Fruit fly (Drosophila melanogaster) whole organism, embryonic: ENCODE data around the gene Bcs1.

Experiments
- ATbp ChIP-seq: fragments of 200-800 bp; sonication (Bioruptor generic); optimal IDR thresholded peaks from 2 replicates; lab custom pipeline; 2017; ENCODE audit warnings: missing biosample characterization, mild to moderate bottlenecking, missing genetic modification characterization, missing genetic modification reagents
- Blimp-1 ChIP-seq: fragments of 200-800 bp; sonication (Bioruptor generic); optimal IDR thresholded peaks from 3 replicates; lab custom pipeline; 2018; ENCODE audit warnings: missing biosample characterization, missing genetic modification characterization, mild to moderate bottlenecking, moderate library complexity, missing genetic modification reagents
- CG10462 ChIP-seq: fragments of 200-800 bp; sonication (Bioruptor generic); optimal IDR thresholded peaks from 2 replicates; lab custom pipeline; 2016; ENCODE audit warnings: missing biosample characterization, missing genetic modification characterization
- CG11085 ChIP-seq: fragments of 200-800 bp; sonication (Bioruptor generic); IDR thresholded peaks from 2 replicates; pipeline ENCODE4 v1.3.6; 2022; ENCODE audit warnings: missing biosample characterization, missing genetic modification characterization
- CG12659 ChIP-seq: fragments of 200-800 bp; sonication (Bioruptor generic); optimal IDR thresholded peaks from 3 replicates; lab custom pipeline; 2017; ENCODE audit warnings: mild to moderate bottlenecking, missing biosample characterization, missing genetic modification reagents, missing genetic modification characterization
- CG14014 ChIP-seq: fragments of 200-800 bp; sonication (Bioruptor generic); IDR thresholded peaks from 2 replicates; pipeline ENCODE4 v1.3.6; 2022; ENCODE audit warnings: missing biosample characterization, missing genetic modification characterization
- CG16815 ChIP-seq: fragments of 200-800 bp; sonication (Bioruptor generic); optimal IDR thresholded peaks from 3 replicates; lab custom pipeline; 2017; ENCODE audit warnings: missing biosample characterization, mild to moderate bottlenecking, missing genetic modification characterization
- CG18476 ChIP-seq: fragments of 200-800 bp; sonication (Bioruptor generic); optimal IDR thresholded peaks from 2 replicates; lab custom pipeline; 2016; ENCODE audit warnings: missing biosample characterization, mild to moderate bottlenecking, missing genetic modification characterization
- CG30431 ChIP-seq: fragments of 200-800 bp; sonication (Bioruptor generic); optimal IDR thresholded peaks from 2 replicates; lab custom pipeline; 2017; ENCODE audit warnings: missing biosample characterization, missing genetic modification characterization
- CG31224 ChIP-seq: fragments of 200-800 bp; sonication (Bioruptor generic); IDR thresholded peaks from 2 replicates; pipeline ENCODE4 v1.3.6; 2022; ENCODE audit warnings: missing biosample characterization, missing genetic modification characterization
- CG31388 ChIP-seq: fragments of 200-800 bp; sonication (Bioruptor generic); optimal IDR thresholded peaks from 2 replicates; lab custom pipeline; 2016; ENCODE audit warnings: missing biosample characterization, missing genetic modification characterization
- CG3281 ChIP-seq: fragments of 200-800 bp; sonication (Bioruptor generic); optimal IDR thresholded peaks from 3 replicates; lab custom pipeline; 2017; ENCODE audit warnings: missing biosample characterization, mild to moderate bottlenecking, missing genetic modification characterization
- CG34376 ChIP-seq: fragments of 200-800 bp; sonication (Bioruptor generic); optimal IDR thresholded peaks from 2 replicates; lab custom pipeline; 2018; ENCODE audit warnings: missing biosample characterization, mild to moderate bottlenecking, missing genetic modification characterization
- CG4707 ChIP-seq: fragments of 200-800 bp; sonication (Bioruptor generic); optimal IDR thresholded peaks from 2 replicates; lab custom pipeline; 2018; ENCODE audit warnings: missing biosample characterization, mild to moderate bottlenecking, missing genetic modification characterization, moderate library complexity
- CG4730 ChIP-seq: fragments of 200-800 bp; sonication (Bioruptor generic); IDR thresholded peaks from 2 replicates; pipeline ENCODE4 v1.3.6; 2022; ENCODE audit warnings: missing biosample characterization, missing genetic modification characterization
- CG7271 ChIP-seq: fragments of 200-800 bp; sonication (Bioruptor generic); optimal IDR thresholded peaks from 2 replicates; lab custom pipeline; 2018; ENCODE audit warnings: missing biosample characterization, mild to moderate bottlenecking, missing genetic modification characterization, moderate library complexity
- CG7987 ChIP-seq: fragments of 200-800 bp; sonication (Bioruptor generic); optimal IDR thresholded peaks from 2 replicates; lab custom pipeline; 2018; ENCODE audit warnings: missing biosample characterization, mild to moderate bottlenecking, missing genetic modification characterization, moderate library complexity
- CG8281 ChIP-seq: fragments of 200-800 bp; sonication (Bioruptor generic); optimal IDR thresholded peaks from 2 replicates; lab custom pipeline; 2018; ENCODE audit warnings: missing biosample characterization, mild to moderate bottlenecking, missing genetic modification characterization, moderate library complexity
- CG8290 ChIP-seq, 3 experiments: fragments of 200-800 bp; sonication (Bioruptor generic); optimal IDR thresholded peaks; 2 replicates each; lab custom pipeline; 2016 to 2019; ENCODE audit warnings: missing biosample characterization in 3 of 3, missing genetic modification characterization in 3 of 3, mild to moderate bottlenecking in 2 of 3, moderate library complexity in 1 of 3
- D19A ChIP-seq: fragments of 200-800 bp; optimal IDR thresholded peaks from 3 replicates; lab custom pipeline; 2019; ENCODE audit warnings: missing biosample characterization, mild to moderate bottlenecking, missing genetic modification characterization, moderate library complexity
- Dp ChIP-seq: fragments of 200-800 bp; sonication (Bioruptor generic); optimal IDR thresholded peaks from 2 replicates; lab custom pipeline; 2018; ENCODE audit warnings: missing biosample characterization, mild to moderate bottlenecking, missing genetic modification characterization, moderate library complexity
- HLH54F ChIP-seq: fragments of 200-800 bp; sonication (Bioruptor generic); optimal IDR thresholded peaks from 3 replicates; lab custom pipeline; 2016; ENCODE audit warnings: missing biosample characterization, missing genetic modification characterization
- MBD-R2 ChIP-seq: fragments of 200-800 bp; sonication (Bioruptor generic); IDR thresholded peaks from 2 replicates; pipeline ENCODE4 v1.3.6; 2022; ENCODE audit warnings: missing biosample characterization, missing genetic modification characterization
- MESR4 ChIP-seq: fragments of 200-800 bp; sonication (Bioruptor generic); optimal IDR thresholded peaks from 2 replicates; lab custom pipeline; 2018; ENCODE audit warnings: missing biosample characterization, mild to moderate bottlenecking, missing genetic modification characterization, moderate library complexity
- Mrtf ChIP-seq: fragments of 200-800 bp; sonication (Bioruptor generic); IDR thresholded peaks from 3 replicates; pipeline ENCODE4 v1.3.6; 2022; ENCODE audit warnings: missing biosample characterization, missing genetic modification characterization
- NC2α ChIP-seq: fragments of 200-800 bp; sonication (Bioruptor generic); optimal IDR thresholded peaks from 2 replicates; lab custom pipeline; 2016; ENCODE audit warnings: missing biosample characterization, missing genetic modification characterization
- Nf-YC ChIP-seq: fragments of 200-800 bp; optimal IDR thresholded peaks from 3 replicates; lab custom pipeline; 2019; ENCODE audit warnings: missing biosample characterization, mild to moderate bottlenecking, missing genetic modification characterization, moderate library complexity
- Optix ChIP-seq: fragments of 200-800 bp; sonication (Bioruptor generic); IDR thresholded peaks from 3 replicates; pipeline ENCODE4 v1.3.6; 2022; ENCODE audit warnings: missing biosample characterization, missing genetic modification characterization
- Trl ChIP-seq, 3 experiments: fragments of >200 bp in 2 of 3; fragments of 200-800 bp in 1 of 3; sonication (Bioruptor generic) in 1 of 3; optimal IDR thresholded peaks; 2 replicates in 1 of 3; 3 replicates in 2 of 3; lab custom pipeline; 2016 to 2017; ENCODE audit warnings: missing biosample characterization in 1 of 3, missing genetic modification characterization in 1 of 3
- Vsx1 ChIP-seq: fragments of 200-800 bp; sonication (Bioruptor generic); optimal IDR thresholded peaks from 2 replicates; lab custom pipeline; 2017; ENCODE audit warnings: missing biosample characterization, mild to moderate bottlenecking, missing genetic modification characterization, missing genetic modification reagents
- Xrp1 ChIP-seq: fragments of 200-800 bp; sonication (Bioruptor generic); IDR thresholded peaks from 2 replicates; pipeline ENCODE4 v1.3.6; 2022; ENCODE audit warnings: missing biosample characterization, missing genetic modification characterization
- ap ChIP-seq: fragments of 200-800 bp; sonication (Bioruptor generic); IDR thresholded peaks from 2 replicates; pipeline ENCODE4 v1.3.6; 2022; ENCODE audit warnings: missing biosample characterization, missing genetic modification characterization
- caup ChIP-seq: fragments of 200-800 bp; sonication (Bioruptor generic); optimal IDR thresholded peaks from 3 replicates; lab custom pipeline; 2017; ENCODE audit warnings: missing biosample characterization, mild to moderate bottlenecking, missing genetic modification characterization, moderate library complexity; ENCODE audit not compliant: severe bottlenecking
- corto ChIP-seq: fragments of 200-800 bp; sonication (Bioruptor generic); optimal IDR thresholded peaks from 2 replicates; lab custom pipeline; 2016; ENCODE audit warnings: missing biosample characterization, mild to moderate bottlenecking, missing genetic modification characterization, moderate library complexity
- crol ChIP-seq: fragments of 200-800 bp; sonication (Bioruptor generic); IDR thresholded peaks from 2 replicates; pipeline ENCODE4 v1.3.6; 2022; ENCODE audit warnings: missing biosample characterization, missing genetic modification characterization
- en ChIP-seq: fragments of 200-800 bp; sonication (Bioruptor generic); optimal IDR thresholded peaks from 2 replicates; lab custom pipeline; 2016; ENCODE audit warnings: missing biosample characterization, missing genetic modification characterization
- ewg ChIP-seq: fragments of 200-800 bp; sonication (Bioruptor generic); optimal IDR thresholded peaks from 3 replicates; lab custom pipeline; 2017; ENCODE audit warnings: mild to moderate bottlenecking, missing biosample characterization, missing genetic modification reagents, missing genetic modification characterization
- hkb ChIP-seq, 2 experiments: fragments of 200-800 bp in 1 of 2; fragments of >200 bp in 1 of 2; sonication (Bioruptor generic) in 1 of 2; IDR thresholded peaks in 1 of 2; optimal IDR thresholded peaks in 1 of 2; 2 replicates each; pipeline versions ENCODE4 v1.3.6 to Lab custom; 2017 to 2022; ENCODE audit warnings: missing biosample characterization in 1 of 2, missing genetic modification characterization in 1 of 2
- kay ChIP-seq: fragments of 200-800 bp; sonication (Bioruptor generic); optimal IDR thresholded peaks from 2 replicates; lab custom pipeline; 2016; ENCODE audit warnings: missing biosample characterization, missing genetic modification characterization
- nau ChIP-seq: fragments of 200-800 bp; sonication (Bioruptor generic); optimal IDR thresholded peaks from 3 replicates; lab custom pipeline; 2017; ENCODE audit warnings: missing biosample characterization, mild to moderate bottlenecking, missing genetic modification characterization, missing genetic modification reagents
- pb ChIP-seq: fragments of 200-800 bp; sonication (Bioruptor generic); optimal IDR thresholded peaks from 3 replicates; lab custom pipeline; 2016; ENCODE audit warnings: missing biosample characterization, missing genetic modification characterization
- ssp ChIP-seq: fragments of 200-800 bp; sonication (Bioruptor generic); IDR thresholded peaks from 2 replicates; pipeline ENCODE4 v1.3.6; 2022; ENCODE audit warnings: missing biosample characterization, missing genetic modification characterization
- stc ChIP-seq: fragments of 200-800 bp; sonication (Bioruptor generic); IDR thresholded peaks from 2 replicates; pipeline ENCODE4 v1.3.6; 2022; ENCODE audit warnings: missing biosample characterization, missing genetic modification characterization
- sug ChIP-seq: fragments of 200-800 bp; optimal IDR thresholded peaks from 2 replicates; lab custom pipeline; 2019; ENCODE audit warnings: missing biosample characterization, mild to moderate bottlenecking, missing genetic modification characterization, moderate library complexity
- tll ChIP-seq, 2 experiments: fragments of 200-800 bp in 1 of 2; fragments of >200 bp in 1 of 2; sonication (Bioruptor generic) in 1 of 2; optimal IDR thresholded peaks; 2 replicates each; lab custom pipeline; 2017 to 2019; ENCODE audit warnings: missing biosample characterization in 2 of 2, missing genetic modification characterization in 2 of 2, mild to moderate bottlenecking in 1 of 2, moderate library complexity in 1 of 2
- tna ChIP-seq: fragments of 200-800 bp; sonication (Bioruptor generic); IDR thresholded peaks from 2 replicates; pipeline ENCODE4 v1.3.6; 2022; ENCODE audit warnings: missing biosample characterization, missing genetic modification characterization; ENCODE audit not compliant: partially characterized antibody
- unpg ChIP-seq: fragments of 200-800 bp; sonication (Bioruptor generic); optimal IDR thresholded peaks from 3 replicates; lab custom pipeline; 2018; ENCODE audit warnings: missing biosample characterization, mild to moderate bottlenecking, missing genetic modification characterization, moderate library complexity

The Bcs1 gene

dm6 chr2L:10220501-10221386 is 1.7 kb upstream of the Bcs1 start, which contains the start of the genes Npc1a and Prosalpha6 (continued):
- TF ChIP-seq CG16815 (no peak), tna (GFP tag; lab: Robert Waterston, UW) (no peak), hkb (optimal IDR thresholded peaks at IDR 0.05; lab: Kevin White, UChicago) (no peak), hkb (GFP tag; IDR thresholded peaks at IDR 0.05; lab: Robert Waterston, UW) (no peak), CG30431 (GFP tag; lab: Kevin White, UChicago) (no peak), CG7271 (tag; lab: Kevin White, UChicago) (no peak), Dp (GFP tag; lab: Kevin White, UChicago) (peak; percentile 23), HLH54F (GFP tag; lab: Kevin White, UChicago) (peak; percentile 5), unpg (GFP tag; lab: Kevin White, UChicago) (no peak), CG11085 (no peak), Optix (no peak), en (no peak), Vsx1 (GFP tag; lab: Kevin White, UChicago) (no peak), Blimp-1 (GFP tag; lab: Kevin White, UChicago) (no peak), Nf-YC (tag; lab: Kevin White, UChicago) (peak; percentile 30), CG4707 (GFP tag; lab: Kevin White, UChicago) (no peak), CG34376 (GFP tag; lab: Kevin White, UChicago) (peak; percentile 36), kay (no peak), crol (GFP tag; lab: Robert Waterston, UW) (no peak), sug (tag; lab: Kevin White, UChicago) (peak; percentile 7), CG14014 (no peak), ewg (GFP tag; lab: Kevin White, UChicago) (no peak), CG8290 (GFP tag; optimal IDR thresholded peaks at IDR 0.05; lab: Kevin White, UChicago) (peak; percentile 77), CG8290 (tag; optimal IDR thresholded peaks at IDR 0.05; lab: Kevin White, UChicago) (peak; percentile 72 to 82), CG7987 (GFP tag; lab: Kevin White, UChicago) (no peak), Trl (optimal IDR thresholded peaks at IDR 0.05; lab: Kevin White, UChicago) (no peak), Trl (GFP tag; optimal IDR thresholded peaks at IDR 0.05; lab: Kevin White, UChicago) (no peak), NC2α (GFP tag; lab: Kevin White, UChicago) (peak; percentile 25), ATbp (GFP tag; lab: Kevin White, UChicago) (no peak), CG8281 (no peak), nau (GFP tag; lab: Kevin White, UChicago) (no peak), CG3281 (GFP tag; lab: Kevin White, UChicago) (no peak), corto (GFP tag; lab: Kevin White, UChicago) (no peak), CG4730 (GFP tag; lab: Robert Waterston, UW) (no peak), stc (GFP tag; lab: Robert Waterston, UW) (no peak), CG12659 (peak; percentile 63), D19A (tag; lab: Kevin White, UChicago) (no peak), CG31224 (no peak), Xrp1 (GFP tag; lab: Robert Waterston, UW) (no peak), CG31388 (GFP tag; lab: Kevin White, UChicago) (no peak), MESR4 (GFP tag; lab: Kevin White, UChicago) (peak; percentile 36), ap (GFP tag; lab: Robert Waterston, UW) (no peak), CG10462 (GFP tag; lab: Kevin White, UChicago) (no peak), pb (no peak), MBD-R2 (GFP tag; lab: Robert Waterston, UW) (no peak), ssp (peak; percentile 68), tll (GFP tag; optimal IDR thresholded peaks at IDR 0.05; lab: Kevin White, UChicago) (peak in 1 of 2 experiments; percentile 66), CG18476 (GFP tag; lab: Kevin White, UChicago) (peak; percentile 7), Mrtf (GFP tag; lab: Robert Waterston, UW) (no peak), caup (GFP tag; lab: Kevin White, UChicago) (no peak)
